Fruit fly (Drosophila melanogaster) whole organism, embryonic: ENCODE results near the gene Gr63a.

ENCODE experiments used
- CG1792 ChIP-seq: fragments of 200-800 bp; sonication (Bioruptor generic); optimal IDR thresholded peaks from 2 replicates; lab custom pipeline; 2016; ENCODE audit warnings: missing biosample characterization, missing genetic modification characterization
- CG7745 ChIP-seq: fragments of 200-800 bp; sonication (Bioruptor generic); optimal IDR thresholded peaks from 2 replicates; lab custom pipeline; 2018; ENCODE audit warnings: missing biosample characterization, mild to moderate bottlenecking, missing genetic modification characterization, moderate library complexity
- CG9609 ChIP-seq: fragments of 200-800 bp; sonication (Bioruptor generic); optimal IDR thresholded peaks from 3 replicates; lab custom pipeline; 2016; ENCODE audit warnings: missing biosample characterization, missing genetic modification characterization
- MTF-1 ChIP-seq: fragments of 200-800 bp; sonication (Bioruptor generic); optimal IDR thresholded peaks from 2 replicates; lab custom pipeline; 2018; ENCODE audit warnings: missing biosample characterization, mild to moderate bottlenecking, missing genetic modification characterization, borderline replicate concordance
- rib ChIP-seq: fragments of 200-800 bp; sonication (Bioruptor generic); IDR thresholded peaks from 2 replicates; pipeline ENCODE4 v1.3.6; 2022; ENCODE audit warnings: missing biosample characterization, missing genetic modification characterization
- sima ChIP-seq: fragments of 200-800 bp; sonication (Bioruptor generic); optimal IDR thresholded peaks from 2 replicates; lab custom pipeline; 2016; ENCODE audit warnings: missing biosample characterization, missing genetic modification characterization
- ttk ChIP-seq: fragments of 200-800 bp; sonication (Bioruptor generic); IDR thresholded peaks from 2 replicates; pipeline ENCODE4 v2.1.2; 2022; ENCODE audit warnings: missing biosample characterization, missing genetic modification characterization

DNA sequence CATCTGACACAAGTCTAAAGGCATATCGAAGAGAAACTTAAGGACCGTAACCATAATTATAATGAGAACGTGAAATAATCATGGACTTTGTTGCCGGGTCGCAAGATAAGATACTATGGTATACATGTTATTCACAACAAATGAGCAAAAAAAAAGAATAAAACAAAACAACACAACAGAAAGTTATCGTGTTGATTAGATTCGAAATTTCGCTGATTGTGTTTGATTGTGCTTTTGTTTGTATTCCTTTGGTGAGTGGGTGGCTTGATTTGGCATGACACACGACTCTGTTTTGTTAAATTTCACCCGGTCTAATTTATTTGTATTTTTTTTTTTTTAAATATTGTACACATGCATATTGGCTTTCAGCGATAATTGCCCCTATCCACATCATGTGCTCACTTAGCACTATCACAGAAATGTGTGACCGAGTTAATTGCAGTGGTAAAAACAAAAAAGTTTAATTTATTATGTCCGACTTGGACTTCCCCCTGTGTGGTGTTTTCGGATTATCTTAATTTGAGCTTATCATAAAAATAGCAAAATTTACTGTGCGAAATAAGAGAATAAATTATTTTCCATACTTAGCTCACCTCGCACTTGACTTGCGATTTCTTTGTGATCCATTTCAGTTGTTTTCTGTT is 27.4 kb upstream of the Gr63a start:
- TF ChIP-seq ttk (GFP tag; lab: Robert Waterston, UW) (no peak), rib (GFP tag; lab: Robert Waterston, UW) (no peak), sima (GFP tag; lab: Kevin White, UChicago) (no peak), MTF-1 (no peak), CG1792 (GFP tag; lab: Kevin White, UChicago) (no peak), CG9609 (GFP tag; lab: Kevin White, UChicago) (no peak), CG7745 (no peak)
